Fruit fly (Drosophila melanogaster): ENCODE data around the gene Usp47.
A peak's percentile ranks its signal among the peaks of the same experiment; 100 is the strongest.

Gene Usp47

DNA sequence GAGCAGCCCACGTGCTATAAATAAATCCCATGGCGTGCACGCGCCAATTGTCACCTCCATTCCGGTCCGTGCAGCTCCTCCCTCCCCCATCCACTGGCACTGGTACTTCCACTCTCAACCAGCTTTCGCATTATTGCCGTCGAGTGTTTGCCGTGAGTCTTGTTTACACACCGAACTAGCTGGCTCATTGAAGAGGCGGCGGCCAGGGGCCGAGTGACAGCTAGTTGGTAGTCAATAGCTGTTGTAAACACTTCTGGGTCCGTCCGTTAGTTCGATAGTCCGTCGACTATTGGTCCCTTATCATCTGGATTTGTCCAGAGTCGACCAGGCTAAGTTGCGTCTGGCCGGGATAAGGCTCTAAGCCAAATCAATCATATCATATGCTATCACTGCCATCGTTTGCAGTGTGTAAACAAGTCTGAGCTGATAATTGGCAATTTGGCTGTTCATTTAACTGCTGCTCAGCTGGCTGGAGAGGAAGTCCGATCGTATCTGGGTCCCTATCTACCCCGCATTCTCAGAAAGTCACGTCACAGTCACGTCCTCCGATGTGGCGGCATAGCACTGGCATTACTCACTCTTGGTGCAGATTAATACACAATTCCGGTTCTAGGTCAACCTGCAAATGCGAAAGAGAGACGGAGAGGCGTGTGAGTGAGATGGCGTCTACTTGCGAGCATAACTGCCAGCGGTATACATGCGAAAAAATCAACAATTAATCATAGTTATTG, 54.8 kb downstream of the Usp47 start (continued):
- peak; percentile 39 for TF ChIP-seq grn (GFP tag; optimal IDR thresholded peaks at IDR 0.05)

dm6 chr3L:5808101-5808433, 55.3 kb downstream of the Usp47 start:
- TF ChIP-seq zfh1 (GFP tag; IDR thresholded peaks at IDR 0.05) (0 out of 3 replicates have a peak, but pooled peaks have one; percentile 29), NFAT (GFP tag; IDR thresholded peaks at IDR 0.05) (0 out of 2 replicates have a peak, but pooled peaks have one; percentile 10), Xrp1 (GFP tag; IDR thresholded peaks at IDR 0.05) (0 out of 2 replicates have a peak, but pooled peaks have one; percentile 9), CG11247 (GFP tag; IDR thresholded peaks at IDR 0.05) (0 out of 2 replicates have a peak, but pooled peaks have one; percentile 30), Ptx1 (GFP tag; IDR thresholded peaks at IDR 0.05) (peak; percentile 55), CG6654 (GFP tag; optimal IDR thresholded peaks at IDR 0.05) (peak; percentile 1), CG18476 (GFP tag; optimal IDR thresholded peaks at IDR 0.05) (no peak), CG11723 (GFP tag; optimal IDR thresholded peaks at IDR 0.05) (no peak), Blimp-1 (GFP tag; optimal IDR thresholded peaks at IDR 0.05) (peak; percentile 47), CG10979 (tag; optimal IDR thresholded peaks at IDR 0.05) (peak; percentile 1), tgo (GFP tag; IDR thresholded peaks at IDR 0.05) (peak; percentile 35; the same call in 1 of the 3 replicates), HLH3B (GFP tag; IDR thresholded peaks at IDR 0.05) (0 out of 2 replicates have a peak, but pooled peaks have one; percentile 16), CG10366 (GFP tag; IDR thresholded peaks at IDR 0.05) (no peak), CG11695 (GFP tag; IDR thresholded peaks at IDR 0.05) (0 out of 3 replicates have a peak, but pooled peaks have one; percentile 30), CG18262 (tag; optimal IDR thresholded peaks at IDR 0.05) (peak; percentile 23), dysf (GFP tag; IDR thresholded peaks at IDR 0.05) (peak; percentile 57; the same call in 2 of the 3 replicates), Asciz (GFP tag; optimal IDR thresholded peaks at IDR 0.05) (no peak), CG6683 (GFP tag; optimal IDR thresholded peaks at IDR 0.05) (no peak), BtbVII (GFP tag; optimal IDR thresholded peaks at IDR 0.05) (peak; percentile 40), prd (optimal IDR thresholded peaks at IDR 0.05) (no peak), prd (GFP tag; IDR thresholded peaks at IDR 0.05) (peak; percentile 29; the same call in 1 of the 3 replicates), disco-r (GFP tag; optimal IDR thresholded peaks at IDR 0.05) (no peak), jigr1 (GFP tag; IDR thresholded peaks at IDR 0.05) (0 out of 3 replicates have a peak, but pooled peaks have one; percentile 22), Dp (GFP tag; optimal IDR thresholded peaks at IDR 0.05) (no peak), Dip3 (GFP tag; optimal IDR thresholded peaks at IDR 0.05) (peak; percentile 34), CG2120 (GFP tag; optimal IDR thresholded peaks at IDR 0.05) (peak; percentile 37), run (tag; optimal IDR thresholded peaks at IDR 0.05) (no peak), CG4404 (GFP tag; IDR thresholded peaks at IDR 0.05) (0 out of 2 replicates have a peak, but pooled peaks have one; percentile 10), CG33557 (GFP tag; optimal IDR thresholded peaks at IDR 0.05) (no peak), Xbp1 (GFP tag; optimal IDR thresholded peaks at IDR 0.05) (peak; percentile 35), CG14710 (tag; optimal IDR thresholded peaks at IDR 0.05) (no peak), zf30C (GFP tag; optimal IDR thresholded peaks at IDR 0.05) (no peak), fd3F (GFP tag; optimal IDR thresholded peaks at IDR 0.05) (peak; percentile 1), CG10209 (GFP tag; optimal IDR thresholded peaks at IDR 0.05) (peak; percentile 12), nmo (GFP tag; optimal IDR thresholded peaks at IDR 0.05) (peak; percentile 40), CG1832 (GFP tag; optimal IDR thresholded peaks at IDR 0.05) (no peak), zen (tag; optimal IDR thresholded peaks at IDR 0.05) (no peak), Sox102F (GFP tag; optimal IDR thresholded peaks at IDR 0.05) (peak; percentile 14), CG9932 (GFP tag; IDR thresholded peaks at IDR 0.05) (peak; percentile 54; the same call in 1 of the 2 replicates), hth (optimal IDR thresholded peaks at IDR 0.05) (no peak), slbo (GFP tag; IDR thresholded peaks at IDR 0.05) (0 out of 2 replicates have a peak, but pooled peaks have one; percentile 18), phol (tag; optimal IDR thresholded peaks at IDR 0.05) (peak; percentile 36), CG10274 (GFP tag; optimal IDR thresholded peaks at IDR 0.05) (peak; percentile 41), caup (GFP tag; optimal IDR thresholded peaks at IDR 0.05; ENCODE audit: severe bottlenecking) (no peak), ssp (GFP tag; IDR thresholded peaks at IDR 0.05) (no peak), gcm2 (GFP tag; optimal IDR thresholded peaks at IDR 0.05) (no peak)

All from whole organism, embryonic.